Fruit fly (Drosophila melanogaster): ENCODE results near the gene RhoGAP102A.

The RhoGAP102A gene

dm6 chr4:253176-253575, 1.6 kb upstream of the RhoGAP102A start, which contains the start of gene dpr7 (continued):
- no peak for TF ChIP-seq CoRest (tag; optimal IDR thresholded peaks at IDR 0.05)
- no peak for TF ChIP-seq onecut (GFP tag; IDR thresholded peaks at IDR 0.05)
- TF ChIP-seq CG11247 (GFP tag; IDR thresholded peaks at IDR 0.05): no peak
- TF ChIP-seq CG10462 (GFP tag; optimal IDR thresholded peaks at IDR 0.05): no peak

dm6 chr4:261484-262070, 6.8 kb downstream of the RhoGAP102A start:
- TF ChIP-seq hth (optimal IDR thresholded peaks at IDR 0.05) (no peak), CG31365 (tag; optimal IDR thresholded peaks at IDR 0.05) (no peak), H2.0 (GFP tag; IDR thresholded peaks at IDR 0.05) (no peak), peb (GFP tag; IDR thresholded peaks at IDR 0.05) (no peak), pum (GFP tag; optimal IDR thresholded peaks at IDR 0.05) (no peak), Sry-δ (GFP tag; optimal IDR thresholded peaks at IDR 0.05) (peak; percentile 15), kay (GFP tag; optimal IDR thresholded peaks at IDR 0.05) (no peak), BtbVII (GFP tag; optimal IDR thresholded peaks at IDR 0.05) (no peak), Kr (GFP tag; optimal IDR thresholded peaks at IDR 0.05) (no peak), chinmo (GFP tag; IDR thresholded peaks at IDR 0.05; ENCODE audit: partially characterized antibody) (no peak), CG17829 (tag; optimal IDR thresholded peaks at IDR 0.05) (no peak), CG8765 (GFP tag; IDR thresholded peaks at IDR 0.05) (no peak), zf30C (GFP tag; optimal IDR thresholded peaks at IDR 0.05) (no peak), Mes4 (GFP tag; optimal IDR thresholded peaks at IDR 0.05) (no peak), fu2 (GFP tag; optimal IDR thresholded peaks at IDR 0.05) (no peak), twi (tag; optimal IDR thresholded peaks at IDR 0.05) (no peak), sug (tag; optimal IDR thresholded peaks at IDR 0.05) (peak; percentile 60), tx (GFP tag; optimal IDR thresholded peaks at IDR 0.05) (no peak), btn (GFP tag; optimal IDR thresholded peaks at IDR 0.05) (no peak), CG8924 (tag; optimal IDR thresholded peaks at IDR 0.05) (no peak), nerfin-1 (tag; optimal IDR thresholded peaks at IDR 0.05) (no peak), CG8089 (GFP tag; optimal IDR thresholded peaks at IDR 0.05) (no peak), CG6654 (GFP tag; optimal IDR thresholded peaks at IDR 0.05) (no peak), CG11723 (GFP tag; optimal IDR thresholded peaks at IDR 0.05) (peak; percentile 2), mam (GFP tag; optimal IDR thresholded peaks at IDR 0.05) (no peak), MTF-1 (GFP tag; optimal IDR thresholded peaks at IDR 0.05; ENCODE audit: borderline replicate concordance) (no peak), luna (GFP tag; optimal IDR thresholded peaks at IDR 0.05) (no peak), NfI (GFP tag; optimal IDR thresholded peaks at IDR 0.05) (no peak), CG9609 (GFP tag; optimal IDR thresholded peaks at IDR 0.05) (no peak), Myb (GFP tag; optimal IDR thresholded peaks at IDR 0.05) (no peak), Med (GFP tag) (no peak), MBD-R2 (GFP tag; IDR thresholded peaks at IDR 0.05) (no peak), gcm (GFP tag; optimal IDR thresholded peaks at IDR 0.05) (no peak), dimm (GFP tag; IDR thresholded peaks at IDR 0.05) (no peak), crp (GFP tag; optimal IDR thresholded peaks at IDR 0.05) (no peak), chm (GFP tag; IDR thresholded peaks at IDR 0.05) (no peak), CG8290 (GFP tag; optimal IDR thresholded peaks at IDR 0.05) (peak; percentile 62), CG8290 (tag; optimal IDR thresholded peaks at IDR 0.05) (peak; percentile 24 to 30), CG2199 (GFP tag; IDR thresholded peaks at IDR 0.05) (peak; percentile 92; the same call in 2 of the 3 replicates), MESR4 (GFP tag; optimal IDR thresholded peaks at IDR 0.05) (no peak), sisA (GFP tag; IDR thresholded peaks at IDR 0.05) (no peak), CG14014 (GFP tag; IDR thresholded peaks at IDR 0.05) (no peak), Dp (GFP tag; optimal IDR thresholded peaks at IDR 0.05) (no peak), Ets65A (GFP tag) (peak; percentile 89), tio (GFP tag; optimal IDR thresholded peaks at IDR 0.05) (no peak), CG42726 (GFP tag; IDR thresholded peaks at IDR 0.05; ENCODE audit: partially characterized antibody) (no peak), Six4 (GFP tag; optimal IDR thresholded peaks at IDR 0.05) (no peak), onecut (GFP tag; IDR thresholded peaks at IDR 0.05) (no peak)
